Fruit fly (Drosophila melanogaster) whole organism, adult: ENCODE results near the gene Cpr65Eb.
A peak's percentile ranks its signal among the peaks of the same experiment; 100 is the strongest.

Experiments
- CG11617 ChIP-seq: fragments of 200-800 bp; sonication (Bioruptor generic); optimal IDR thresholded peaks from 2 replicates; lab custom pipeline; 2017; ENCODE audit warnings: mild to moderate bottlenecking, missing biosample characterization, missing genetic modification reagents, missing genetic modification characterization
- CG12768 ChIP-seq: fragments of 200-800 bp; sonication (Bioruptor generic); optimal IDR thresholded peaks from 2 replicates; lab custom pipeline; 2017; ENCODE audit warnings: missing biosample characterization, missing genetic modification characterization, mild to moderate bottlenecking, moderate library complexity, missing genetic modification reagents
- CG14711 ChIP-seq: fragments of 200-800 bp; sonication (Bioruptor generic); optimal IDR thresholded peaks from 2 replicates; lab custom pipeline; 2018; ENCODE audit warnings: missing biosample characterization, mild to moderate bottlenecking, missing genetic modification characterization, moderate library complexity
- CG1620 ChIP-seq: fragments of 200-800 bp; sonication (Bioruptor generic); optimal IDR thresholded peaks from 2 replicates; lab custom pipeline; 2016; ENCODE audit warnings: missing biosample characterization, missing genetic modification characterization
- CG33017 ChIP-seq: fragments of 200-800 bp; sonication (Bioruptor generic); optimal IDR thresholded peaks from 2 replicates; lab custom pipeline; 2018; ENCODE audit warnings: missing biosample characterization, mild to moderate bottlenecking, missing genetic modification characterization, moderate library complexity
- CG5204 ChIP-seq: fragments of 200-800 bp; sonication (Bioruptor generic); optimal IDR thresholded peaks from 2 replicates; lab custom pipeline; 2016; ENCODE audit warnings: missing biosample characterization, missing genetic modification characterization
- CG7045 ChIP-seq: fragments of 200-800 bp; sonication (Bioruptor generic); optimal IDR thresholded peaks from 2 replicates; lab custom pipeline; 2017; ENCODE audit warnings: missing biosample characterization, mild to moderate bottlenecking, missing genetic modification characterization
- CG7101 ChIP-seq: fragments of 200-800 bp; sonication (Bioruptor generic); optimal IDR thresholded peaks from 2 replicates; lab custom pipeline; 2018; ENCODE audit warnings: missing biosample characterization, mild to moderate bottlenecking, missing genetic modification characterization, moderate library complexity
- Clk ChIP-seq: fragments of 200-800 bp; sonication (Bioruptor generic); optimal IDR thresholded peaks from 2 replicates; lab custom pipeline; 2017; ENCODE audit warnings: missing biosample characterization, missing genetic modification characterization
- Crg-1 ChIP-seq: fragments of 200-800 bp; sonication (Bioruptor generic); optimal IDR thresholded peaks from 2 replicates; lab custom pipeline; 2016; ENCODE audit warnings: missing biosample characterization, missing genetic modification characterization
- Hr96 ChIP-seq: fragments of 200-800 bp; sonication (Bioruptor generic); optimal IDR thresholded peaks from 2 replicates; lab custom pipeline; 2016; ENCODE audit warnings: missing biosample characterization, missing genetic modification characterization
- Mnt ChIP-seq: fragments of 200-800 bp; sonication (Bioruptor generic); optimal IDR thresholded peaks from 2 replicates; lab custom pipeline; 2016; ENCODE audit warnings: missing biosample characterization, mild to moderate bottlenecking, missing genetic modification characterization
- bab1 ChIP-seq: fragments of 200-800 bp; sonication (Bioruptor generic); optimal IDR thresholded peaks from 3 replicates; lab custom pipeline; 2019; ENCODE audit warnings: missing biosample characterization, mild to moderate bottlenecking, missing genetic modification characterization, moderate library complexity
- cic ChIP-seq: fragments of 200-800 bp; sonication (Bioruptor generic); optimal IDR thresholded peaks from 2 replicates; lab custom pipeline; 2017; ENCODE audit warnings: missing biosample characterization, mild to moderate bottlenecking, missing genetic modification characterization, moderate library complexity
- cnc ChIP-seq, 2 experiments: fragments of >200 bp; optimal IDR thresholded peaks; 2 replicates each; lab custom pipeline; 2017
- kay ChIP-seq: fragments of 200-800 bp; sonication (Bioruptor generic); peaks from one replicate; lab custom pipeline; 2016; ENCODE audit warnings: missing biosample characterization, missing genetic modification characterization, borderline replicate concordance
- ovo ChIP-seq: fragments of 200-800 bp; sonication (Bioruptor generic); optimal IDR thresholded peaks from 2 replicates; lab custom pipeline; 2016; ENCODE audit warnings: missing biosample characterization, missing genetic modification characterization
- pad ChIP-seq: fragments of 200-800 bp; sonication (Bioruptor generic); optimal IDR thresholded peaks from 3 replicates; lab custom pipeline; 2017; ENCODE audit warnings: missing biosample characterization, missing genetic modification characterization, mild to moderate bottlenecking, moderate library complexity, missing genetic modification reagents
- tj ChIP-seq: fragments of 200-800 bp; sonication (Bioruptor generic); optimal IDR thresholded peaks from 3 replicates; lab custom pipeline; 2017; ENCODE audit warnings: missing biosample characterization, mild to moderate bottlenecking, missing genetic modification characterization, moderate library complexity
- toe ChIP-seq: fragments of 200-800 bp; sonication (Bioruptor generic); optimal IDR thresholded peaks from 2 replicates; lab custom pipeline; 2016; ENCODE audit warnings: missing biosample characterization, missing genetic modification characterization

Gene Cpr65Eb

DNA sequence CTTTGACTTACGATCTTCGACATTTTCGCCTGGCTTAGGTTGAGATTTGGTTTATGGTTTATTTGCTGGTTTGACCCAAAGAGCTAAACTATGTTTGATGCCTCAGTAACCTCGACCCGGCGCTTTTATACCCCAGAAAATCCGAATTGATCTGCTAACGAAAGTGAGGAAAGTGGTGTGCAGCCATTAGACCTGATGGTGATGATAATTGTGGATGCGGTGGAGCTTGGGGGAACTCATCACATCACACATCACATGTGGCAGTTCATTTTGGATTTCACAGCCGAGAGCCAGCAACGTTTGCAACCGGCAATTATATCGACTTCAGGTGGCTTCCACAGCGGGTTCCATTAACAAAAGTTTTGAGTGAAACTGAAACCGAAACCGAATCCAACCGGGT lies at the start of gene Cpr65Eb:
TSS of gene Cpr65Eb (minus strand) at position 101 of the 400 bp plus-strand sequence.
- TF ChIP-seq Crg-1 (GFP tag; lab: Kevin White, UChicago): no peak
- TF ChIP-seq ovo: no peak
- TF ChIP-seq CG7045 (GFP tag; lab: Kevin White, UChicago): no peak
- TF ChIP-seq CG1620 (GFP tag; lab: Kevin White, UChicago): no peak
- no peak for TF ChIP-seq bab1 (GFP tag; lab: Kevin White, UChicago)
- TF ChIP-seq CG7101: no peak
- no peak for TF ChIP-seq toe (GFP tag; lab: Kevin White, UChicago)
- no peak for TF ChIP-seq pad (GFP tag; lab: Kevin White, UChicago)
- TF ChIP-seq cnc (optimal IDR thresholded peaks at IDR 0.05; lab: Kevin White, UChicago): no peak
- TF ChIP-seq Mnt (GFP tag; lab: Kevin White, UChicago): no peak
- no peak for TF ChIP-seq cic (GFP tag; lab: Kevin White, UChicago)
- no peak for TF ChIP-seq tj (GFP tag; lab: Kevin White, UChicago)
- TF ChIP-seq Hr96 (GFP tag; lab: Kevin White, UChicago): no peak
- TF ChIP-seq CG14711 (tag; lab: Kevin White, UChicago): no peak
- TF ChIP-seq CG11617: no peak

DNA sequence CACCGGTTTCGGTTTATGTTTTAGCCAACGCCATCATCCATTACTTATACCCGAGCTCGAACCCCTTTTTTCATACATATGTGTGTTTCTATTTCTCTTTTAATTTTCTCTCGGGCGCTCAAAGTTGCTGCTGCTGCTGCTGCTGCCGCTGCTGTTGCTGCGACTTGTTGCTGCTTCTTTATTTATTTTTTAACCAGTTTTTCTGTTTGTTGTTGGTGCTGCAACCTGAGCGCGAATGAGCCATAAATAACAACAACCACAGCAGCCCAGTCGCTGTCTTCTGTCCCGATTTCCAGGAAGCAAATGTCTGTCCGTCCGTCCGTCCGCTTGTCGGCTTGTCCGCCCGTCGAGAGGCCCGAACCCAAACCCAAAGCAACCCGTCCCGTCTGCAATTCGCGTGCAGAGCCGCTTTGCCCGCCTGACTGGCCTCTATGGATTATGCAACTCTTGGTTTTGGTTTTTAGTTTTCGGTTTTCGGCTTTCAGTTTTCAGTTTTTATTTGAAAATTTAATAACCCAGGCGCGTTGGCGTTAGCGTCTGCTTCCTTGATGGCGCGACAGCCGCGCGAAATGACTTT lies 49.1 kb upstream of the Cpr65Eb start:
- TF ChIP-seq tj (GFP tag; lab: Kevin White, UChicago): no peak
- no peak for TF ChIP-seq CG33017 (tag; lab: Kevin White, UChicago)
- no peak for TF ChIP-seq CG1620 (GFP tag; lab: Kevin White, UChicago)
- no peak for TF ChIP-seq pad (GFP tag; lab: Kevin White, UChicago)
- TF ChIP-seq CG14711 (tag; lab: Kevin White, UChicago): no peak
- TF ChIP-seq CG12768 (GFP tag; lab: Kevin White, UChicago): no peak
- TF ChIP-seq cic (GFP tag; lab: Kevin White, UChicago): no peak
- no peak for TF ChIP-seq cnc (optimal IDR thresholded peaks at IDR 0.05; lab: Kevin White, UChicago)
- TF ChIP-seq ovo: no peak
- no peak for TF ChIP-seq CG5204 (GFP tag; lab: Kevin White, UChicago)
- no peak for TF ChIP-seq CG7045 (GFP tag; lab: Kevin White, UChicago)
- TF ChIP-seq Hr96 (GFP tag; lab: Kevin White, UChicago): no peak
- no peak for TF ChIP-seq toe (GFP tag; lab: Kevin White, UChicago)

DNA sequence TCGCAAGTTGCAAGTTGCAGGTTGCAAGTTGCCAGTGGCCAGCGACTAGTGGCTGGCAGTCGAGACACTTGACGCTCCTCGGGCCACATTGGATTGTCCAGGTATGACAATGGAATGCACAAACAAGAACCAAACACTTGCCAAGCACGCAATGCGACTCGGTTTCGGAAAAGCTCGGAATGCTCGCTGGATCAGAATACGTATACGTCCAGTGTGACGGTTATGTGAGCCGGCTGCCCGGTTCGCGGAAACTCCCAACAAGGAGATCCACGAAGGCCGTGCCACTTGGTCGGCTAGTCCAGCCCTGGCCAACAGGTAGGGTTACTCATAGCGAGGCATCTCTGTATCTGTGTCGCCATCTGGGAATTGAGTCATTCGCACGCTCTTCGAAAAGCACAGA lies 48.1 kb upstream of the Cpr65Eb start:
- TF ChIP-seq Mnt (GFP tag; lab: Kevin White, UChicago) (no peak), cnc (optimal IDR thresholded peaks at IDR 0.05; lab: Kevin White, UChicago) (no peak), CG33017 (tag; lab: Kevin White, UChicago) (no peak), CG5204 (GFP tag; lab: Kevin White, UChicago) (no peak), ovo (no peak), CG11617 (no peak), cic (GFP tag; lab: Kevin White, UChicago) (no peak), CG7101 (no peak), bab1 (GFP tag; lab: Kevin White, UChicago) (no peak), Clk (GFP tag; lab: Kevin White, UChicago) (no peak), CG7045 (GFP tag; lab: Kevin White, UChicago) (no peak), toe (GFP tag; lab: Kevin White, UChicago) (no peak), pad (GFP tag; lab: Kevin White, UChicago) (no peak), Crg-1 (GFP tag; lab: Kevin White, UChicago) (no peak), tj (GFP tag; lab: Kevin White, UChicago) (no peak), kay (GFP tag; lab: Kevin White, UChicago) (no peak), CG14711 (tag; lab: Kevin White, UChicago) (no peak), Hr96 (GFP tag; lab: Kevin White, UChicago) (no peak)

DNA sequence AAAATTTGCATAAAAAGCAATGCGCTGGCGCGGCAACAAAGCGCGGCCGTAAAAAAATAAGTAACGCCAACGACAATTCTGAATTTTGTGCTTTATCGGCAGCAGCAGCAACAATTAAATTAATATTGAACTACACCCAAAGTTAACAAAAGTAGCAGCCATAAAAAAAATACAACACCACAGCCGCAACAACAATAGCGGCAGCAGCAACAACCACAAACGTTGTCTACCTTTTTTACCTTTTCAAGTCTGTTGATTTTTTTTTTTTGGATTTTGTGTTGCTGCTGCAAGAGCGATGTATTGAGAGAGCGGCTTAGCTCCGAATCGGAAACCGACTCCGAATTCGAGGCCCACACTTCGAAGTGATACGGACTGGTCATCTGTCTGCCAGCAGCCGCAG lies 46.2 kb upstream of the Cpr65Eb start:
- TF ChIP-seq toe (GFP tag; lab: Kevin White, UChicago) (no peak), CG11617 (no peak), Clk (GFP tag; lab: Kevin White, UChicago) (no peak), CG33017 (tag; lab: Kevin White, UChicago) (no peak), CG12768 (GFP tag; lab: Kevin White, UChicago) (no peak), CG1620 (GFP tag; lab: Kevin White, UChicago) (no peak), Hr96 (GFP tag; lab: Kevin White, UChicago) (no peak), cnc (optimal IDR thresholded peaks at IDR 0.05; lab: Kevin White, UChicago) (no peak), CG7101 (no peak), ovo (no peak), CG14711 (tag; lab: Kevin White, UChicago) (no peak), pad (GFP tag; lab: Kevin White, UChicago) (no peak), Crg-1 (GFP tag; lab: Kevin White, UChicago) (no peak), tj (GFP tag; lab: Kevin White, UChicago) (peak; percentile 85), CG7045 (GFP tag; lab: Kevin White, UChicago) (no peak), cic (GFP tag; lab: Kevin White, UChicago) (no peak), CG5204 (GFP tag; lab: Kevin White, UChicago) (no peak), kay (GFP tag; lab: Kevin White, UChicago) (peak; percentile 54)

DNA sequence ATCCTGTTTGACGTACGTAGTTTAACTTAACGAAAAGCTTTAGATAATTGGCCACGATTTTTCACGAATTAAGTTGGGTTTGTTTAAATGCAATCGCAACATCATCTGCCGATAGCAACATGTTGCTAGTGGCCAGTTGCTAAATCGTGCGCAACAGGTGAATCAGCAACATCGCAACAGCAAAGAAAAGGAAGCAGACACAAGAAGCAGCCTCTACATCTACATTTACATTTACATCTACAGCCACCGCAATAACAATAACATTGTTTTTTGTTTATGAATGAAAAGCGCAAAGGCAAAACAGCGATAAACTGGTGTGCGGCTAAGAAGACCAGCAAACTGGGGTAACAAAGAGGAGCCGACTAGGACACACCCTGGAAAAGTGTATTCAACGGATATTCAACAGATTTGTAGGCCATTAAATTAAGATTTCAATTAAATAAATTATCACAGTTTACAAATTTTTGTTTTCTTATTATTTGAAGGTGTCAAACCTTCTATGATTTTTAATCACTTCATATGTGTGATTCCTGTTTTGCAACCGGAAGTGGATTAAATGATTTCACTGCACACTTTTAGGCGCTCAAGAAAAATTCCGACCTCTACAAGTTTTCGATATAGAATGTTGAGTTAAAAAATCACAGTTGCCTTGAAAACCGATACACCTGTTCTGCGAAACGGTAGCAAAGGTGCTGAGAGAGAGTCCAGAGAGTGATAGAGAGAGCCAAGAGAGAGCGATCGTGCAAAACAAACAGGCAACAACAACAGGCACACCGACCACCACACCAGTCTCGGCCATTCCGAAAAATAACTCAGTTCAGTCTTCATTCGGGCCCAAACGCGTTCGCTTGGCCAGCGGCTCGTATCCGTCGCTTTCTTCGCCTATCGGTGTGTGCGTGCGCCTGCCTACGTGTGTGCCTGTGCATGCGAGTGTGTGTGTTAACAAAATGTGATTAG lies 45.4 kb upstream of the Cpr65Eb start, which contains the start of gene melt:
TSS of gene melt (plus strand) at position 818 of the 957 bp plus-strand sequence.
- peak; percentile 50 for TF ChIP-seq CG1620 (GFP tag; lab: Kevin White, UChicago)
- TF ChIP-seq CG11617: peak; percentile 72
- peak; percentile 7 for TF ChIP-seq Clk (GFP tag; lab: Kevin White, UChicago)
- TF ChIP-seq tj (GFP tag; lab: Kevin White, UChicago): no peak
- peak; percentile 84 for TF ChIP-seq bab1 (GFP tag; lab: Kevin White, UChicago)
- peak; percentile 51 for TF ChIP-seq CG14711 (tag; lab: Kevin White, UChicago)
- TF ChIP-seq toe (GFP tag; lab: Kevin White, UChicago): peak; percentile 61
- peak; percentile 43 for TF ChIP-seq cic (GFP tag; lab: Kevin White, UChicago)
- TF ChIP-seq pad (GFP tag; lab: Kevin White, UChicago): peak; percentile 62
- TF ChIP-seq CG7045 (GFP tag; lab: Kevin White, UChicago): peak; percentile 73
- no peak for TF ChIP-seq cnc (optimal IDR thresholded peaks at IDR 0.05; lab: Kevin White, UChicago)
- peak; percentile 66 for TF ChIP-seq CG5204 (GFP tag; lab: Kevin White, UChicago)
- TF ChIP-seq kay (GFP tag; lab: Kevin White, UChicago): peak; percentile 94
- TF ChIP-seq Crg-1 (GFP tag; lab: Kevin White, UChicago): peak; percentile 64
- peak; percentile 0 for TF ChIP-seq ovo
- TF ChIP-seq Mnt (GFP tag; lab: Kevin White, UChicago): peak; percentile 42
- peak; percentile 64 for TF ChIP-seq CG12768 (GFP tag; lab: Kevin White, UChicago)
- peak; percentile 77 for TF ChIP-seq Hr96 (GFP tag; lab: Kevin White, UChicago)
- TF ChIP-seq CG7101: peak; percentile 66
- TF ChIP-seq CG33017 (tag; lab: Kevin White, UChicago): peak; percentile 55
